Fruit fly (Drosophila melanogaster): Measurements from ENCODE around the gene LysX.

The LysX gene

dm6 chr3L:1216460-1216859 is 21.4 kb upstream of the LysX start (continued):
- no peak for TF ChIP-seq Lhr (GFP tag; optimal IDR thresholded peaks at IDR 0.05)
- peak; percentile 64 for TF ChIP-seq Sox102F (GFP tag; optimal IDR thresholded peaks at IDR 0.05)
- TF ChIP-seq CG4360 (GFP tag; IDR thresholded peaks at IDR 0.05): no peak
- TF ChIP-seq exex (tag; optimal IDR thresholded peaks at IDR 0.05): no peak
- TF ChIP-seq cato (GFP tag; optimal IDR thresholded peaks at IDR 0.05; ENCODE audit: borderline replicate concordance): no peak
- TF ChIP-seq CG2116 (GFP tag; optimal IDR thresholded peaks at IDR 0.05): no peak
- TF ChIP-seq caup (GFP tag; optimal IDR thresholded peaks at IDR 0.05; ENCODE audit: severe bottlenecking): no peak
- TF ChIP-seq wor (GFP tag; IDR thresholded peaks at IDR 0.05): no peak
- no peak for TF ChIP-seq HLHmδ (GFP tag; optimal IDR thresholded peaks at IDR 0.05)
- TF ChIP-seq CG15269 (tag; optimal IDR thresholded peaks at IDR 0.05): peak; percentile 15
- peak; percentile 10 for TF ChIP-seq slp2 (GFP tag; optimal IDR thresholded peaks at IDR 0.05)
- no peak for TF ChIP-seq CG11696 (GFP tag; IDR thresholded peaks at IDR 0.05)
- TF ChIP-seq gcm (GFP tag; optimal IDR thresholded peaks at IDR 0.05): peak; percentile 10
- TF ChIP-seq Sry-β (GFP tag; optimal IDR thresholded peaks at IDR 0.05): no peak
- TF ChIP-seq CG1603 (tag; optimal IDR thresholded peaks at IDR 0.05): peak; percentile 73
- no peak for TF ChIP-seq lilli (GFP tag; optimal IDR thresholded peaks at IDR 0.05)
- peak; percentile 75 for TF ChIP-seq Ets65A (GFP tag)
- no peak for TF ChIP-seq Dek (tag; optimal IDR thresholded peaks at IDR 0.05)
- TF ChIP-seq jigr1 (GFP tag; IDR thresholded peaks at IDR 0.05): no peak
- peak; percentile 47 for TF ChIP-seq btn (GFP tag; optimal IDR thresholded peaks at IDR 0.05)
- peak; percentile 67 for TF ChIP-seq Ada2b (GFP tag; IDR thresholded peaks at IDR 0.05)
- TF ChIP-seq dmrt11E (tag; optimal IDR thresholded peaks at IDR 0.05): peak; percentile 36
- peak; percentile 24 for TF ChIP-seq pnt (GFP tag; optimal IDR thresholded peaks at IDR 0.05)
- peak; percentile 15 for TF ChIP-seq chn (GFP tag; optimal IDR thresholded peaks at IDR 0.05)
- TF ChIP-seq Taf1 (GFP tag; IDR thresholded peaks at IDR 0.05): no peak
- TF ChIP-seq bowl (GFP tag; IDR thresholded peaks at IDR 0.05): no peak
- 0 out of 2 replicates have a peak, but pooled peaks have one; percentile 12 for TF ChIP-seq Rfx (GFP tag; IDR thresholded peaks at IDR 0.05)
- no peak for TF ChIP-seq hbn (GFP tag; IDR thresholded peaks at IDR 0.05; ENCODE audit: partially characterized antibody)
- TF ChIP-seq shn (GFP tag; optimal IDR thresholded peaks at IDR 0.05): no peak
- TF ChIP-seq croc (GFP tag; conservative IDR thresholded peaks at IDR 0.05): 0 out of 3 replicates have a peak, but pooled peaks have one; percentile 20
- TF ChIP-seq pita (GFP tag; optimal IDR thresholded peaks at IDR 0.05): no peak
- TF ChIP-seq CG4730 (GFP tag; IDR thresholded peaks at IDR 0.05): no peak
- peak in 1 of 2 experiments; percentile 46 for TF ChIP-seq Hr51 (GFP tag; optimal IDR thresholded peaks at IDR 0.05)
- peak; percentile 36 for TF ChIP-seq Xbp1 (GFP tag; optimal IDR thresholded peaks at IDR 0.05)
- TF ChIP-seq CG17361 (GFP tag; IDR thresholded peaks at IDR 0.05): peak; percentile 43; the same call in 2 of the 3 replicates
- TF ChIP-seq CG2889 (GFP tag; IDR thresholded peaks at IDR 0.05): no peak
- no peak for TF ChIP-seq CG12299 (tag; optimal IDR thresholded peaks at IDR 0.05)
- no peak for TF ChIP-seq zfh1 (GFP tag; IDR thresholded peaks at IDR 0.05)
- peak; percentile 55 for TF ChIP-seq nmo (GFP tag; optimal IDR thresholded peaks at IDR 0.05)
- TF ChIP-seq PHDP (tag; optimal IDR thresholded peaks at IDR 0.05): peak; percentile 35
- no peak for TF ChIP-seq Mrtf (GFP tag; IDR thresholded peaks at IDR 0.05)
- no peak for TF ChIP-seq CG18619 (GFP tag; optimal IDR thresholded peaks at IDR 0.05)
- peak; percentile 28 for TF ChIP-seq CG4424 (GFP tag; optimal IDR thresholded peaks at IDR 0.05)
- peak; percentile 32 for TF ChIP-seq jumu (GFP tag; optimal IDR thresholded peaks at IDR 0.05)
- TF ChIP-seq Six4 (GFP tag; optimal IDR thresholded peaks at IDR 0.05): peak; percentile 1
- TF ChIP-seq CG17385 (GFP tag; optimal IDR thresholded peaks at IDR 0.05): peak; percentile 32
- TF ChIP-seq p53 (GFP tag; optimal IDR thresholded peaks at IDR 0.05): no peak
- no peak for TF ChIP-seq CrebB (tag; optimal IDR thresholded peaks at IDR 0.05)
- peak; percentile 63 for TF ChIP-seq CG4820 (GFP tag; optimal IDR thresholded peaks at IDR 0.05)
- peak; percentile 49 for TF ChIP-seq ind (GFP tag; optimal IDR thresholded peaks at IDR 0.05)
- TF ChIP-seq CG8924 (tag; optimal IDR thresholded peaks at IDR 0.05): peak; percentile 34
